Fruit fly (Drosophila melanogaster): ENCODE measurements around the gene MED1.
A peak's percentile ranks its signal among the peaks of the same experiment; 100 is the strongest.

The MED1 gene

DNA sequence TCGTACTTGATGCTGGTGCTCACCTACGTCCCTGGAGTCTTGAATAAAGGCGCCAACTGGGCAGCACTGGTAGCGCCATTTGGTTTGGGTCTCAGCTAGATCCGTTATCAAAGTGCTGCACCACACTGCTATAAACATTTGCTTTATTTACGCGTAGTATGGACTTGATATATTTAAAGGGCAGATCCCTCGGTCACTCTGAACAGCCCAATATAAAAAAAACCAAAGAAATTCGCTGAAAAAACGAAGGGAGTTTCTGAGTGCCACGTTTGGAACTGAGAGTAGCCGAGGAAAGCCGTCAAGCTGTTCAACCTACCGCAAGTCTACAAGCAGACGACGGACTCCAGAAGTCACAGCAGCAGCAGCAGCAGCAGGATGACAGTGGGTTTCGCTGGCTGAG, 6.6 kb upstream of the MED1 start, which contains the start of gene Atox1 (continued):
- peak; percentile 42 for TF ChIP-seq Dref (GFP tag; IDR thresholded peaks at IDR 0.05)
- TF ChIP-seq CG4360 (GFP tag; IDR thresholded peaks at IDR 0.05) = no peak
- peak; percentile 8 for TF ChIP-seq cad (GFP tag; optimal IDR thresholded peaks at IDR 0.05)
- peak; percentile 61 for TF ChIP-seq CG7928 (GFP tag; optimal IDR thresholded peaks at IDR 0.05)
- peak; percentile 69; the same call in 2 of the 3 replicates for TF ChIP-seq Dbx (GFP tag; IDR thresholded peaks at IDR 0.05)
- no peak for TF ChIP-seq Gsc (GFP tag; IDR thresholded peaks at IDR 0.05)
- TF ChIP-seq CG10565 (GFP tag; optimal IDR thresholded peaks at IDR 0.05) = no peak
- TF ChIP-seq CG4617 (GFP tag; optimal IDR thresholded peaks at IDR 0.05; ENCODE audit: borderline replicate concordance) = peak; percentile 73
- TF ChIP-seq gt (GFP tag; IDR thresholded peaks at IDR 0.05) = no peak
- no peak for TF ChIP-seq Dip3 (GFP tag; optimal IDR thresholded peaks at IDR 0.05)
- no peak for TF ChIP-seq dati (GFP tag; IDR thresholded peaks at IDR 0.05)
- no peak for TF ChIP-seq CG8359 (GFP tag; optimal IDR thresholded peaks at IDR 0.05; ENCODE audit: borderline replicate concordance)
- 0 out of 2 replicates have a peak, but pooled peaks have one; percentile 16 for TF ChIP-seq Scr (GFP tag; IDR thresholded peaks at IDR 0.05; ENCODE audit: partially characterized antibody)
- no peak for TF ChIP-seq nerfin-1 (tag; optimal IDR thresholded peaks at IDR 0.05)
- TF ChIP-seq Mes4 (GFP tag; optimal IDR thresholded peaks at IDR 0.05) = no peak
- TF ChIP-seq ERR (GFP tag; optimal IDR thresholded peaks at IDR 0.05) = peak; percentile 46
- no peak for TF ChIP-seq bbx (GFP tag; IDR thresholded peaks at IDR 0.05; ENCODE audit: partially characterized antibody)
- no peak for TF ChIP-seq CG17802 (tag; optimal IDR thresholded peaks at IDR 0.05)
- no peak for TF ChIP-seq TFAM (GFP tag; optimal IDR thresholded peaks at IDR 0.05)
- TF ChIP-seq vnd (GFP tag; IDR thresholded peaks at IDR 0.05; ENCODE audit: partially characterized antibody) = no peak
- no peak for TF ChIP-seq Nf-YA (GFP tag; IDR thresholded peaks at IDR 0.05)
- peak; percentile 5 for TF ChIP-seq CG30403 (GFP tag; optimal IDR thresholded peaks at IDR 0.05)
- TF ChIP-seq run (tag; optimal IDR thresholded peaks at IDR 0.05) = no peak
- no peak for TF ChIP-seq h (optimal IDR thresholded peaks at IDR 0.05)
- TF ChIP-seq psq (GFP tag; optimal IDR thresholded peaks at IDR 0.05) = no peak
- no peak for TF ChIP-seq inv (GFP tag; IDR thresholded peaks at IDR 0.05; ENCODE audit: partially characterized antibody)
- TF ChIP-seq gro (GFP tag; optimal IDR thresholded peaks at IDR 0.05) = peak; percentile 6
- TF ChIP-seq MTF-1 (GFP tag; optimal IDR thresholded peaks at IDR 0.05; ENCODE audit: borderline replicate concordance) = no peak
- TF ChIP-seq jumu (GFP tag; optimal IDR thresholded peaks at IDR 0.05) = peak; percentile 24
- no peak for TF ChIP-seq CG11085 (GFP tag; IDR thresholded peaks at IDR 0.05)
- TF ChIP-seq CG12104 (GFP tag; optimal IDR thresholded peaks at IDR 0.05) = peak; percentile 3
- 0 out of 2 replicates have a peak, but pooled peaks have one; percentile 21 for TF ChIP-seq Ptx1 (GFP tag; IDR thresholded peaks at IDR 0.05)
- peak; percentile 86 for TF ChIP-seq phol (tag; optimal IDR thresholded peaks at IDR 0.05)
- peak; percentile 43 for TF ChIP-seq Meics (GFP tag; optimal IDR thresholded peaks at IDR 0.05)
- TF ChIP-seq D19B (GFP tag; optimal IDR thresholded peaks at IDR 0.05) = no peak
- TF ChIP-seq tin (GFP tag; optimal IDR thresholded peaks at IDR 0.05) = peak; percentile 32
- no peak for TF ChIP-seq ind (GFP tag; optimal IDR thresholded peaks at IDR 0.05)
- peak in 1 of 2 experiments; percentile 52 for TF ChIP-seq insv (GFP tag; optimal IDR thresholded peaks at IDR 0.05)
- TF ChIP-seq gcm2 (GFP tag; optimal IDR thresholded peaks at IDR 0.05) = no peak
- no peak for TF ChIP-seq CG1832 (GFP tag; optimal IDR thresholded peaks at IDR 0.05)
- TF ChIP-seq CG3163 (GFP tag; optimal IDR thresholded peaks at IDR 0.05) = peak; percentile 27
- TF ChIP-seq D19A (tag; optimal IDR thresholded peaks at IDR 0.05) = peak; percentile 7
- TF ChIP-seq Stat92E (GFP tag; optimal IDR thresholded peaks at IDR 0.05) = peak in 1 of 3 experiments; percentile 19
- TF ChIP-seq CG2199 (GFP tag; IDR thresholded peaks at IDR 0.05) = peak; percentile 77
- peak; percentile 43; the same call in 1 of the 2 replicates for TF ChIP-seq H2.0 (GFP tag; IDR thresholded peaks at IDR 0.05)
- TF ChIP-seq Pdp1 (GFP tag; optimal IDR thresholded peaks at IDR 0.05) = peak; percentile 10 to 53
- TF ChIP-seq CG1529 (GFP tag; optimal IDR thresholded peaks at IDR 0.05) = no peak
- TF ChIP-seq CG31388 (GFP tag; optimal IDR thresholded peaks at IDR 0.05) = no peak
- TF ChIP-seq CG10209 (GFP tag; optimal IDR thresholded peaks at IDR 0.05) = peak; percentile 27
- peak; percentile 12 for TF ChIP-seq CG12155 (GFP tag; optimal IDR thresholded peaks at IDR 0.05)
- TF ChIP-seq dan (GFP tag; IDR thresholded peaks at IDR 0.05) = no peak
